Fruit fly (Drosophila melanogaster) whole organism, embryonic: Measurements from ENCODE around the gene Nthl1.

ENCODE experiments used
- CG10209 ChIP-seq: fragments of 200-800 bp; sonication (Bioruptor generic); optimal IDR thresholded peaks from 3 replicates; lab custom pipeline; 2017; ENCODE audit warnings: missing biosample characterization, mild to moderate bottlenecking, missing genetic modification characterization, missing genetic modification reagents
- CG11723 ChIP-seq: fragments of 200-800 bp; sonication (Bioruptor generic); optimal IDR thresholded peaks from 2 replicates; lab custom pipeline; 2017; ENCODE audit warnings: missing biosample characterization, mild to moderate bottlenecking, missing genetic modification characterization
- CG12071 ChIP-seq: fragments of 200-800 bp; sonication (Bioruptor generic); optimal IDR thresholded peaks from 3 replicates; lab custom pipeline; 2018; ENCODE audit warnings: missing biosample characterization, mild to moderate bottlenecking, missing genetic modification characterization
- CG12219 ChIP-seq: fragments of 200-800 bp; sonication (Bioruptor generic); optimal IDR thresholded peaks from 3 replicates; lab custom pipeline; 2018; ENCODE audit warnings: missing biosample characterization, mild to moderate bottlenecking, missing genetic modification characterization
- CG12299 ChIP-seq: fragments of 200-800 bp; sonication (Bioruptor generic); optimal IDR thresholded peaks from 2 replicates; lab custom pipeline; 2018; ENCODE audit warnings: missing biosample characterization, mild to moderate bottlenecking, missing genetic modification characterization
- CG12769 ChIP-seq: fragments of 200-800 bp; sonication (Bioruptor generic); optimal IDR thresholded peaks from 2 replicates; lab custom pipeline; 2019; ENCODE audit warnings: missing biosample characterization, mild to moderate bottlenecking, missing genetic modification characterization, moderate library complexity
- CG13296 ChIP-seq: fragments of 200-800 bp; sonication (Bioruptor generic); optimal IDR thresholded peaks from 3 replicates; lab custom pipeline; 2018; ENCODE audit warnings: missing biosample characterization, mild to moderate bottlenecking, missing genetic modification characterization
- CG14441 ChIP-seq: fragments of 200-800 bp; sonication (Bioruptor generic); IDR thresholded peaks from 2 replicates; pipeline ENCODE4 v1.3.6; 2022; ENCODE audit warnings: missing biosample characterization, missing genetic modification characterization
- CG17385 ChIP-seq: fragments of 200-800 bp; sonication (Bioruptor generic); optimal IDR thresholded peaks from 3 replicates; lab custom pipeline; 2018; ENCODE audit warnings: missing biosample characterization, mild to moderate bottlenecking, missing genetic modification characterization
- CG17802 ChIP-seq: fragments of 200-800 bp; sonication (Bioruptor generic); optimal IDR thresholded peaks from 2 replicates; lab custom pipeline; 2018; ENCODE audit warnings: missing biosample characterization, mild to moderate bottlenecking, missing genetic modification characterization, moderate library complexity
- CG18599 ChIP-seq: fragments of 200-800 bp; sonication (Bioruptor generic); optimal IDR thresholded peaks from 3 replicates; lab custom pipeline; 2017; ENCODE audit warnings: missing biosample characterization, missing genetic modification characterization, mild to moderate bottlenecking, moderate library complexity, missing genetic modification reagents
- CG2202 ChIP-seq: fragments of 200-800 bp; sonication (Bioruptor generic); optimal IDR thresholded peaks from 2 replicates; lab custom pipeline; 2018; ENCODE audit warnings: missing biosample characterization, mild to moderate bottlenecking, missing genetic modification characterization
- CG2875 ChIP-seq: fragments of 200-800 bp; sonication (Bioruptor generic); optimal IDR thresholded peaks from 2 replicates; lab custom pipeline; 2017; ENCODE audit warnings: missing biosample characterization, mild to moderate bottlenecking, missing genetic modification characterization, missing genetic modification reagents
- CG31365 ChIP-seq: fragments of 200-800 bp; sonication (Bioruptor generic); optimal IDR thresholded peaks from 2 replicates; lab custom pipeline; 2018; ENCODE audit warnings: missing biosample characterization, mild to moderate bottlenecking, missing genetic modification characterization
- CG33213 ChIP-seq: fragments of 200-800 bp; sonication (Bioruptor generic); optimal IDR thresholded peaks from 3 replicates; lab custom pipeline; 2016; ENCODE audit warnings: missing biosample characterization, missing genetic modification characterization
- CG34224 ChIP-seq: fragments of 200-800 bp; sonication (Bioruptor generic); IDR thresholded peaks from 3 replicates; pipeline ENCODE4 v1.3.6; 2022; ENCODE audit warnings: missing biosample characterization, missing genetic modification characterization; ENCODE audit not compliant: partially characterized antibody
- CG7987 ChIP-seq: fragments of 200-800 bp; sonication (Bioruptor generic); optimal IDR thresholded peaks from 2 replicates; lab custom pipeline; 2018; ENCODE audit warnings: missing biosample characterization, mild to moderate bottlenecking, missing genetic modification characterization, moderate library complexity
- CG8089 ChIP-seq: fragments of 200-800 bp; sonication (Bioruptor generic); optimal IDR thresholded peaks from 3 replicates; lab custom pipeline; 2016; ENCODE audit warnings: missing biosample characterization, missing genetic modification characterization
- CG8388 ChIP-seq: fragments of 200-800 bp; sonication (Bioruptor generic); optimal IDR thresholded peaks from 2 replicates; lab custom pipeline; 2019; ENCODE audit warnings: missing biosample characterization, mild to moderate bottlenecking, missing genetic modification characterization, moderate library complexity
- CG8478 ChIP-seq: fragments of >200 bp; optimal IDR thresholded peaks from 2 replicates; lab custom pipeline; 2018
- CrebB ChIP-seq: fragments of 200-800 bp; sonication (Bioruptor generic); optimal IDR thresholded peaks from 3 replicates; lab custom pipeline; 2018; ENCODE audit warnings: missing biosample characterization, mild to moderate bottlenecking, missing genetic modification characterization
- Drgx ChIP-seq: fragments of 200-800 bp; sonication (Bioruptor generic); IDR thresholded peaks from 2 replicates; pipeline ENCODE4 v1.3.6; 2022; ENCODE audit warnings: missing biosample characterization, missing genetic modification characterization
- Eip74EF ChIP-seq, 2 experiments: fragments of 200-800 bp in 1 of 2; fragments of >200 bp in 1 of 2; sonication (Bioruptor generic) in 1 of 2; optimal IDR thresholded peaks; 2 replicates each; lab custom pipeline; 2017 to 2019; ENCODE audit warnings: missing biosample characterization in 2 of 2, missing genetic modification characterization in 2 of 2, mild to moderate bottlenecking in 1 of 2, moderate library complexity in 1 of 2
- Jarid2 ChIP-seq: fragments of 200-800 bp; sonication (Bioruptor generic); optimal IDR thresholded peaks from 3 replicates; lab custom pipeline; 2017; ENCODE audit warnings: mild to moderate bottlenecking, missing biosample characterization, missing genetic modification reagents, missing genetic modification characterization
- Med ChIP-seq: fragments of 200-800 bp; sonication (Bioruptor generic); peaks from one replicate; lab custom pipeline; 2016; ENCODE audit warnings: missing biosample characterization, missing genetic modification characterization, mild to moderate bottlenecking, inconsistent platforms, moderate library complexity
- Sox100B ChIP-seq: fragments of 200-800 bp; sonication (Bioruptor generic); optimal IDR thresholded peaks from 3 replicates; lab custom pipeline; 2018; ENCODE audit warnings: missing biosample characterization, mild to moderate bottlenecking, missing genetic modification characterization
- Sox102F ChIP-seq: fragments of 200-800 bp; sonication (Bioruptor generic); optimal IDR thresholded peaks from 2 replicates; lab custom pipeline; 2018; ENCODE audit warnings: missing biosample characterization, mild to moderate bottlenecking, missing genetic modification characterization, moderate library complexity
- Sry-δ ChIP-seq: fragments of 200-800 bp; sonication (Bioruptor generic); optimal IDR thresholded peaks from 2 replicates; lab custom pipeline; 2016; ENCODE audit warnings: missing biosample characterization, missing genetic modification characterization
- Tbp ChIP-seq: fragments of >200 bp; optimal IDR thresholded peaks from 2 replicates; lab custom pipeline; 2018; ENCODE audit warnings: missing biosample characterization, missing genetic modification characterization
- Xrp1 ChIP-seq: fragments of 200-800 bp; sonication (Bioruptor generic); IDR thresholded peaks from 2 replicates; pipeline ENCODE4 v1.3.6; 2022; ENCODE audit warnings: missing biosample characterization, missing genetic modification characterization
- dan ChIP-seq: fragments of 200-800 bp; sonication (Bioruptor generic); IDR thresholded peaks from 2 replicates; pipeline ENCODE4 v1.3.6; 2022; ENCODE audit warnings: missing biosample characterization, missing genetic modification characterization
- exex ChIP-seq: fragments of 200-800 bp; sonication (Bioruptor generic); optimal IDR thresholded peaks from 4 replicates; lab custom pipeline; 2018; ENCODE audit warnings: missing biosample characterization, mild to moderate bottlenecking, missing genetic modification characterization, moderate library complexity
- gem ChIP-seq: fragments of 200-800 bp; sonication (Bioruptor generic); optimal IDR thresholded peaks from 2 replicates; lab custom pipeline; 2019; ENCODE audit warnings: missing biosample characterization, mild to moderate bottlenecking, missing genetic modification characterization, moderate library complexity
- grau ChIP-seq: fragments of 200-800 bp; optimal IDR thresholded peaks from 3 replicates; lab custom pipeline; 2019; ENCODE audit warnings: missing biosample characterization, mild to moderate bottlenecking, missing genetic modification characterization, moderate library complexity
- gsb ChIP-seq: fragments of 200-800 bp; sonication (Bioruptor generic); IDR thresholded peaks from 2 replicates; pipeline ENCODE4 v1.3.6; 2022; ENCODE audit warnings: missing biosample characterization, missing genetic modification characterization
- lab ChIP-seq: fragments of 200-800 bp; sonication (Bioruptor generic); optimal IDR thresholded peaks from 3 replicates; lab custom pipeline; 2017; ENCODE audit warnings: missing biosample characterization, missing genetic modification characterization, mild to moderate bottlenecking, moderate library complexity, missing genetic modification reagents
- lbe ChIP-seq: fragments of 200-800 bp; sonication (Bioruptor generic); optimal IDR thresholded peaks from 2 replicates; lab custom pipeline; 2016; ENCODE audit warnings: missing biosample characterization, mild to moderate bottlenecking, missing genetic modification characterization
- nom ChIP-seq: fragments of 200-800 bp; sonication (Bioruptor generic); optimal IDR thresholded peaks from 2 replicates; lab custom pipeline; 2017; ENCODE audit warnings: missing biosample characterization, missing genetic modification characterization, mild to moderate bottlenecking, moderate library complexity, missing genetic modification reagents
- otp ChIP-seq: fragments of 200-800 bp; sonication (Bioruptor generic); IDR thresholded peaks from 3 replicates; pipeline ENCODE4, ENCODE4 v1.3.6; 2022; ENCODE audit warnings: missing biosample characterization, missing genetic modification characterization
- row ChIP-seq: fragments of 200-800 bp; sonication (Bioruptor generic); IDR thresholded peaks from 3 replicates; pipeline ENCODE4 v1.3.6; 2022; ENCODE audit warnings: missing biosample characterization, missing genetic modification characterization
- sd ChIP-seq: fragments of 200-800 bp; sonication (Bioruptor generic); optimal IDR thresholded peaks from 3 replicates; lab custom pipeline; 2018; ENCODE audit warnings: missing biosample characterization, mild to moderate bottlenecking, missing genetic modification characterization, moderate library complexity
- slbo ChIP-seq: fragments of 200-800 bp; sonication (Bioruptor generic); IDR thresholded peaks from 2 replicates; pipeline ENCODE4 v1.3.6; 2022; ENCODE audit warnings: missing biosample characterization, missing genetic modification characterization
- slp2 ChIP-seq: fragments of 200-800 bp; sonication (Bioruptor generic); optimal IDR thresholded peaks from 2 replicates; lab custom pipeline; 2016; ENCODE audit warnings: missing biosample characterization, missing genetic modification characterization
- tna ChIP-seq: fragments of 200-800 bp; sonication (Bioruptor generic); IDR thresholded peaks from 2 replicates; pipeline ENCODE4 v1.3.6; 2022; ENCODE audit warnings: missing biosample characterization, missing genetic modification characterization; ENCODE audit not compliant: partially characterized antibody
- unpg ChIP-seq: fragments of 200-800 bp; sonication (Bioruptor generic); optimal IDR thresholded peaks from 3 replicates; lab custom pipeline; 2018; ENCODE audit warnings: missing biosample characterization, mild to moderate bottlenecking, missing genetic modification characterization, moderate library complexity
- wek ChIP-seq: fragments of 200-800 bp; sonication (Bioruptor generic); optimal IDR thresholded peaks from 3 replicates; lab custom pipeline; 2018; ENCODE audit warnings: missing biosample characterization, mild to moderate bottlenecking, missing genetic modification characterization, moderate library complexity
- zfh1 ChIP-seq: fragments of 200-800 bp; sonication (Bioruptor generic); IDR thresholded peaks from 3 replicates; pipeline ENCODE4 v1.3.6; 2022; ENCODE audit warnings: missing biosample characterization, missing genetic modification characterization

The Nthl1 gene

DNA sequence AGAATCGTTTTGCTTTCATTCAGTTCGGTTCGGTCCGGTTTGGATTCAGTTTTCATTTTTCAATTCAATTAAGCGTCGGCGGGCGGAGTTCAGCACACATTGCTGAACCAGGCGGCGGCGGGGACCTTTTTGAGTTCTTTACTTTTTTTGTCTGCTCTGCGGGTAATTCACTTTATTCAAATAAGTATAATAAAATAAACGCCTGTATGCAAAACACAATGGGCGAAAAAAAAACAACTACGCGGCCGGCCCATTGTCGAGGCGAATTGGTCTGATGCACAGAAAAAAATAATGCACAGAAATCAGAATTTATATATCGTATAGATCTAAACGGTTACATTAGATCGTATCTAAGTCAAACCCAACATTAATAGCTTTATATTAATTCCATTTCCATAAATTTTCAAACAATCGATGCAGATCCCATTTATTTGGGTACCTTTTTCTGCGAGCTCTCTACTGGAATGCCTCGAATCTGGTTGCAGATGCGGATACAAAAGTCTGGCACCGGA lies 14.8 kb downstream of the Nthl1 start:
- TF ChIP-seq tna (GFP tag; lab: Robert Waterston, UW) (no peak), lbe (GFP tag; lab: Kevin White, UChicago) (peak; percentile 1), nom (GFP tag; lab: Kevin White, UChicago) (peak; percentile 48), Med (peak; percentile 58), Drgx (GFP tag; lab: Robert Waterston, UW) (0 out of 2 replicates have a peak, but pooled peaks have one; percentile 48), CG8089 (GFP tag; lab: Kevin White, UChicago) (no peak), slbo (GFP tag; lab: Robert Waterston, UW) (no peak), CG17802 (tag; lab: Kevin White, UChicago) (no peak)

DNA sequence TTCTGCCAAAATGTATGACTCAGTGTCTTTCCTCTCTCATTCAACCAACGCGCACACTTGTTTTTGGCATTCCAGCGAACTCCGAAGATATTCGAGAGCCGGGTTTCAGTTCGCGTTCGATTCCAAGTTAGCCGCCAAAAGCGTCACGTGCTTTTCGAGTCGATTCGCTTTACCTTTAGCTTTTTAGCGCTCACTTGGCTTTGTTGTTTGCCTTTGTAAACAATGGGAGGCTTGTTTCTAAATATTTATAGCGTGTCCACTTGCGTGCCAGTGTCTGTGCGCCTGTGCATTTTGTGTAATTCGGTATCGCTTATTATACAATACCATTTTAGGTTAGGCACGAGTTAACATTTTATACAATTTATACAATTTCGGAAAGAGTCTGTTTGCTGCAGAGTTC lies 16.3 kb downstream of the Nthl1 start:
- TF ChIP-seq CG31365 (tag; lab: Kevin White, UChicago) (peak; percentile 49), Sry-δ (no peak), CG12769 (tag; lab: Kevin White, UChicago) (peak; percentile 60), CG8388 (GFP tag; lab: Kevin White, UChicago) (no peak), lbe (GFP tag; lab: Kevin White, UChicago) (no peak), CG13296 (GFP tag; lab: Kevin White, UChicago) (peak; percentile 59), exex (tag; lab: Kevin White, UChicago) (peak; percentile 14), Sox102F (GFP tag; lab: Kevin White, UChicago) (peak; percentile 46), CG34224 (GFP tag; lab: Robert Waterston, UW) (no peak), CG2875 (GFP tag; lab: Kevin White, UChicago) (peak; percentile 23), CG17385 (GFP tag; lab: Kevin White, UChicago) (peak; percentile 40), CrebB (peak; percentile 3), CG12071 (GFP tag; lab: Kevin White, UChicago) (peak; percentile 73), unpg (peak; percentile 35), CG18599 (peak; percentile 49), dan (GFP tag; lab: Robert Waterston, UW) (no peak), Sox100B (GFP tag; lab: Kevin White, UChicago) (peak; percentile 8), grau (tag; lab: Kevin White, UChicago) (peak; percentile 21), zfh1 (GFP tag; lab: Robert Waterston, UW) (no peak), Tbp (GFP tag; lab: Kevin White, UChicago) (no peak), otp (GFP tag; lab: Robert Waterston, UW) (0 out of 3 replicates have a peak, but pooled peaks have one; percentile 43), CG2202 (tag; lab: Kevin White, UChicago) (no peak), CG11723 (GFP tag; lab: Kevin White, UChicago) (peak; percentile 22), Xrp1 (GFP tag; lab: Robert Waterston, UW) (peak; percentile 33; the same call in 1 of the 2 replicates), CG12219 (GFP tag; lab: Kevin White, UChicago) (peak; percentile 3), CG12299 (peak; percentile 31), row (GFP tag; lab: Robert Waterston, UW) (no peak), lab (GFP tag; lab: Kevin White, UChicago) (peak; percentile 78), CG14441 (GFP tag; lab: Robert Waterston, UW) (0 out of 2 replicates have a peak, but pooled peaks have one; percentile 25), slp2 (GFP tag; lab: Kevin White, UChicago) (no peak), CG8478 (no peak), Eip74EF (GFP tag; optimal IDR thresholded peaks at IDR 0.05; lab: Kevin White, UChicago) (peak in 1 of 2 experiments; percentile 37), wek (peak; percentile 59), CG33213 (GFP tag; lab: Kevin White, UChicago) (peak; percentile 33), gem (peak; percentile 51), CG7987 (GFP tag; lab: Kevin White, UChicago) (peak; percentile 57), sd (peak; percentile 89), CG10209 (GFP tag; lab: Kevin White, UChicago) (peak; percentile 46), gsb (GFP tag; lab: Robert Waterston, UW) (0 out of 2 replicates have a peak, but pooled peaks have one; percentile 28), Jarid2 (GFP tag; lab: Kevin White, UChicago) (peak; percentile 15)
